Fruit fly (Drosophila melanogaster): ENCODE measurements around the gene CG33995.

Gene CG33995

dm6 chr2L:4997401-4998259, 45.4 kb upstream of the CG33995 start (continued):
- peak; percentile 88 for TF ChIP-seq exex (tag; optimal IDR thresholded peaks at IDR 0.05)
- TF ChIP-seq eve (GFP tag; optimal IDR thresholded peaks at IDR 0.05), result peak; percentile 40 to 97
- peak; percentile 62 for TF ChIP-seq inv (GFP tag; IDR thresholded peaks at IDR 0.05; ENCODE audit: partially characterized antibody)
- peak; percentile 98 for TF ChIP-seq CG4854 (GFP tag; optimal IDR thresholded peaks at IDR 0.05)
- peak; percentile 96 for TF ChIP-seq CkIIα-i1 (GFP tag; IDR thresholded peaks at IDR 0.05)
- TF ChIP-seq CG33213 (GFP tag; optimal IDR thresholded peaks at IDR 0.05), result peak; percentile 99
- peak; percentile 99 for TF ChIP-seq CG3281 (GFP tag; optimal IDR thresholded peaks at IDR 0.05)
- no peak for TF ChIP-seq hth (optimal IDR thresholded peaks at IDR 0.05)
- TF ChIP-seq ci (GFP tag; IDR thresholded peaks at IDR 0.05), result peak; percentile 100
- peak; percentile 99 for TF ChIP-seq row (GFP tag; IDR thresholded peaks at IDR 0.05)
- TF ChIP-seq kah (GFP tag; optimal IDR thresholded peaks at IDR 0.05), result peak; percentile 97
- TF ChIP-seq CG1647 (GFP tag; optimal IDR thresholded peaks at IDR 0.05), result peak; percentile 99
- TF ChIP-seq ems (GFP tag; optimal IDR thresholded peaks at IDR 0.05), result peak; percentile 99
- TF ChIP-seq peb (GFP tag; IDR thresholded peaks at IDR 0.05), result peak; percentile 99
- no peak for TF ChIP-seq Sin3A (optimal IDR thresholded peaks at IDR 0.05)
- TF ChIP-seq stwl (tag; optimal IDR thresholded peaks at IDR 0.05), result peak; percentile 81
- TF ChIP-seq ftz-f1 (GFP tag; optimal IDR thresholded peaks at IDR 0.05), result peak; percentile 88
- peak; percentile 99 for TF ChIP-seq tx (GFP tag; optimal IDR thresholded peaks at IDR 0.05)
- TF ChIP-seq CG10147 (GFP tag; optimal IDR thresholded peaks at IDR 0.05), result peak; percentile 97
- peak; percentile 80 for TF ChIP-seq bigmax (GFP tag; optimal IDR thresholded peaks at IDR 0.05)
- peak; percentile 99 for TF ChIP-seq CG18262 (tag; optimal IDR thresholded peaks at IDR 0.05)
- TF ChIP-seq Fer3 (tag; optimal IDR thresholded peaks at IDR 0.05), result peak; percentile 99
- TF ChIP-seq unc-4 (GFP tag; IDR thresholded peaks at IDR 0.05; ENCODE audit: partially characterized antibody), result no peak; the same call in 1 of the 2 replicates
- peak; percentile 92 for TF ChIP-seq CG4360 (GFP tag; IDR thresholded peaks at IDR 0.05)
- TF ChIP-seq Aef1 (GFP tag; IDR thresholded peaks at IDR 0.05), result peak; percentile 99
- TF ChIP-seq CG11247 (GFP tag; IDR thresholded peaks at IDR 0.05), result peak; percentile 99
- TF ChIP-seq pum (GFP tag; optimal IDR thresholded peaks at IDR 0.05), result peak; percentile 99
- peak; percentile 99 for TF ChIP-seq oc (tag; optimal IDR thresholded peaks at IDR 0.05)
- peak in 1 of 3 experiments; percentile 95 for TF ChIP-seq Stat92E (GFP tag; optimal IDR thresholded peaks at IDR 0.05)
- peak; percentile 99 for TF ChIP-seq CG12391 (tag; optimal IDR thresholded peaks at IDR 0.05)
- TF ChIP-seq CG18599 (GFP tag; optimal IDR thresholded peaks at IDR 0.05), result peak; percentile 99
- peak; percentile 99 for TF ChIP-seq CG15269 (tag; optimal IDR thresholded peaks at IDR 0.05)
- peak; percentile 74 for TF ChIP-seq nerfin-2 (GFP tag; IDR thresholded peaks at IDR 0.05; ENCODE audit: partially characterized antibody)
- peak; percentile 96 for TF ChIP-seq schlank (tag; optimal IDR thresholded peaks at IDR 0.05)
- TF ChIP-seq CG10321 (GFP tag; IDR thresholded peaks at IDR 0.05), result peak; percentile 92
- peak; percentile 99 for TF ChIP-seq ro (GFP tag; IDR thresholded peaks at IDR 0.05)
- peak; percentile 97 for TF ChIP-seq CG6254 (GFP tag; optimal IDR thresholded peaks at IDR 0.05)
- TF ChIP-seq CG7372 (GFP tag; IDR thresholded peaks at IDR 0.05), result peak; percentile 99
- TF ChIP-seq CG30020 (tag; optimal IDR thresholded peaks at IDR 0.05), result peak; percentile 88
- peak; percentile 99 for TF ChIP-seq Ssrp (tag; optimal IDR thresholded peaks at IDR 0.05)
- TF ChIP-seq z (GFP tag; IDR thresholded peaks at IDR 0.05), result peak; percentile 84
- peak; percentile 99 for TF ChIP-seq CG11456 (GFP tag; IDR thresholded peaks at IDR 0.05)
- peak; percentile 98 for TF ChIP-seq wdn (GFP tag; IDR thresholded peaks at IDR 0.05)
- peak; percentile 99 for TF ChIP-seq CG14050 (GFP tag; IDR thresholded peaks at IDR 0.05)
- TF ChIP-seq CG2116 (GFP tag; optimal IDR thresholded peaks at IDR 0.05), result peak; percentile 88
- no peak for TF ChIP-seq fru (optimal IDR thresholded peaks at IDR 0.05)
- peak; percentile 99 for TF ChIP-seq CG8290 (GFP tag; optimal IDR thresholded peaks at IDR 0.05)
- TF ChIP-seq CG8290 (tag; optimal IDR thresholded peaks at IDR 0.05), result peak; percentile 99 to 100
- peak; percentile 99 for TF ChIP-seq CG4730 (GFP tag; IDR thresholded peaks at IDR 0.05)
- peak; percentile 87 for TF ChIP-seq Adf1 (GFP tag; IDR thresholded peaks at IDR 0.05)

All from whole organism, embryonic.